Fruit fly (Drosophila melanogaster) whole organism, prepupa: Measurements from ENCODE around the gene GILT3.
A peak's percentile ranks its signal among the peaks of the same experiment; 100 is the strongest.

Source experiments
- CG10669 ChIP-seq: fragments of 200-800 bp; sonication (Bioruptor generic); optimal IDR thresholded peaks from 3 replicates; lab custom pipeline; 2018; ENCODE audit warnings: missing biosample characterization, mild to moderate bottlenecking, missing genetic modification characterization, moderate library complexity
- CG11294 ChIP-seq: fragments of 200-800 bp; sonication (Bioruptor generic); IDR thresholded peaks from 2 replicates; pipeline ENCODE4 v1.3.6; 2022; ENCODE audit warnings: missing biosample characterization, missing genetic modification characterization
- CG11762 ChIP-seq: fragments of 200-800 bp; sonication (Bioruptor generic); optimal IDR thresholded peaks from 3 replicates; lab custom pipeline; 2016; ENCODE audit warnings: missing biosample characterization, missing genetic modification characterization; ENCODE audit not compliant: insufficient read depth
- CG11902 ChIP-seq: fragments of 200-800 bp; sonication (Bioruptor generic); optimal IDR thresholded peaks from 3 replicates; lab custom pipeline; 2016; ENCODE audit warnings: missing biosample characterization, missing genetic modification characterization
- CG15336 ChIP-seq: fragments of 200-800 bp; sonication (Bioruptor generic); IDR thresholded peaks from 2 replicates; pipeline ENCODE4 v1.3.6; 2022; ENCODE audit warnings: missing biosample characterization, missing genetic modification characterization
- CG1621 ChIP-seq: fragments of 200-800 bp; sonication (Bioruptor generic); optimal IDR thresholded peaks from 3 replicates; lab custom pipeline; 2018; ENCODE audit warnings: missing biosample characterization, mild to moderate bottlenecking, missing genetic modification characterization
- CG16779 ChIP-seq: fragments of 200-800 bp; sonication (Bioruptor generic); optimal IDR thresholded peaks from 3 replicates; lab custom pipeline; 2017; ENCODE audit warnings: missing biosample characterization, mild to moderate bottlenecking, missing genetic modification characterization
- CG32006 ChIP-seq: fragments of 200-800 bp; sonication (Bioruptor generic); optimal IDR thresholded peaks from 3 replicates; lab custom pipeline; 2017; ENCODE audit warnings: missing biosample characterization, mild to moderate bottlenecking, missing genetic modification characterization
- CG4318 ChIP-seq: fragments of 200-800 bp; sonication (Bioruptor generic); optimal IDR thresholded peaks from 3 replicates; lab custom pipeline; 2017; ENCODE audit warnings: missing biosample characterization, mild to moderate bottlenecking, missing genetic modification characterization
- CG6808 ChIP-seq: fragments of 200-800 bp; sonication (Bioruptor generic); optimal IDR thresholded peaks from 3 replicates; lab custom pipeline; 2017; ENCODE audit warnings: missing biosample characterization, missing genetic modification characterization, mild to moderate bottlenecking, moderate library complexity, missing genetic modification reagents
- CG6854 ChIP-seq: fragments of 200-800 bp; sonication (Bioruptor generic); optimal IDR thresholded peaks from 2 replicates; lab custom pipeline; 2017; ENCODE audit warnings: missing biosample characterization, mild to moderate bottlenecking, missing genetic modification characterization
- CG7368 ChIP-seq: fragments of 200-800 bp; sonication (Bioruptor generic); optimal IDR thresholded peaks from 3 replicates; lab custom pipeline; 2016; ENCODE audit warnings: missing biosample characterization, missing genetic modification characterization
- CG8119 ChIP-seq: fragments of 200-800 bp; sonication (Bioruptor generic); IDR thresholded peaks from 3 replicates; pipeline ENCODE4 v1.3.6; 2022; ENCODE audit warnings: missing biosample characterization, missing genetic modification characterization
- CG9139 ChIP-seq: fragments of 200-800 bp; sonication (Bioruptor generic); optimal IDR thresholded peaks from 3 replicates; lab custom pipeline; 2017; ENCODE audit warnings: missing biosample characterization, mild to moderate bottlenecking, missing genetic modification characterization
- Eip78C ChIP-seq: fragments of 200-800 bp; sonication (Bioruptor generic); peaks from one replicate; lab custom pipeline; 2016; ENCODE audit warnings: missing biosample characterization, missing genetic modification characterization
- Ets21C ChIP-seq: fragments of 200-800 bp; sonication (Bioruptor generic); optimal IDR thresholded peaks from 3 replicates; lab custom pipeline; 2016; ENCODE audit warnings: missing biosample characterization, missing genetic modification characterization
- Gug ChIP-seq: fragments of 200-800 bp; sonication (Bioruptor generic); IDR thresholded peaks from 2 replicates; pipeline ENCODE4 v1.3.6; 2022; ENCODE audit warnings: missing biosample characterization, missing genetic modification characterization
- Hr38 ChIP-seq: sonication (Bioruptor generic); optimal IDR thresholded peaks from 2 replicates; lab custom pipeline; 2016; ENCODE audit warnings: missing biosample characterization, missing genetic modification characterization
- Hr39 ChIP-seq: fragments of 200-800 bp; sonication (Bioruptor generic); optimal IDR thresholded peaks from 2 replicates; lab custom pipeline; 2016; ENCODE audit warnings: missing biosample characterization, missing genetic modification characterization
- Hr4 ChIP-seq: fragments of 200-800 bp; sonication (Bioruptor generic); optimal IDR thresholded peaks from 3 replicates; lab custom pipeline; 2016; ENCODE audit warnings: missing biosample characterization, missing genetic modification characterization
- Lpt ChIP-seq: fragments of 200-800 bp; sonication (Bioruptor generic); optimal IDR thresholded peaks from 3 replicates; lab custom pipeline; 2016; ENCODE audit warnings: missing biosample characterization, missing genetic modification characterization
- Met ChIP-seq: fragments of 200-800 bp; sonication (Bioruptor generic); optimal IDR thresholded peaks from 3 replicates; lab custom pipeline; 2016; ENCODE audit warnings: missing biosample characterization, missing genetic modification characterization
- Smox ChIP-seq: fragments of 200-800 bp; sonication (Bioruptor generic); optimal IDR thresholded peaks from 3 replicates; lab custom pipeline; 2016; ENCODE audit warnings: missing biosample characterization, missing genetic modification characterization
- acj6 ChIP-seq: fragments of 200-800 bp; sonication (Bioruptor generic); optimal IDR thresholded peaks from 3 replicates; lab custom pipeline; 2016; ENCODE audit warnings: missing biosample characterization, missing genetic modification characterization
- cyc ChIP-seq: fragments of 200-800 bp; sonication (Bioruptor generic); optimal IDR thresholded peaks from 3 replicates; lab custom pipeline; 2016; ENCODE audit warnings: missing biosample characterization, missing genetic modification characterization
- dac ChIP-seq: fragments of 200-800 bp; sonication (Bioruptor generic); optimal IDR thresholded peaks from 2 replicates; lab custom pipeline; 2017; ENCODE audit warnings: missing biosample characterization, mild to moderate bottlenecking, missing genetic modification characterization
- fkh ChIP-seq: fragments of 200-800 bp; sonication (Bioruptor generic); optimal IDR thresholded peaks from 3 replicates; lab custom pipeline; 2017; ENCODE audit warnings: missing biosample characterization, mild to moderate bottlenecking, missing genetic modification characterization, moderate library complexity
- pdm3 ChIP-seq: fragments of 200-800 bp; sonication (Bioruptor generic); optimal IDR thresholded peaks from 3 replicates; lab custom pipeline; 2016; ENCODE audit warnings: missing biosample characterization, missing genetic modification characterization
- spab ChIP-seq: fragments of 200-800 bp; sonication (Bioruptor generic); optimal IDR thresholded peaks from 2 replicates; lab custom pipeline; 2017; ENCODE audit warnings: missing biosample characterization, mild to moderate bottlenecking, missing genetic modification characterization, missing genetic modification reagents
- ss ChIP-seq, 2 experiments: fragments of 200-800 bp; sonication (Bioruptor generic); optimal IDR thresholded peaks; 2 replicates in 1 of 2; 3 replicates in 1 of 2; lab custom pipeline; 2017 to 2018; ENCODE audit warnings: mild to moderate bottlenecking in 2 of 2, missing biosample characterization in 2 of 2, missing genetic modification characterization in 2 of 2, moderate library complexity in 1 of 2
- svp ChIP-seq: fragments of 200-800 bp; sonication (Bioruptor generic); peaks from one replicate; lab custom pipeline; 2016; ENCODE audit warnings: missing biosample characterization, missing genetic modification characterization
- topi ChIP-seq: fragments of 200-800 bp; sonication (Bioruptor generic); optimal IDR thresholded peaks from 3 replicates; lab custom pipeline; 2016; ENCODE audit warnings: missing biosample characterization, missing genetic modification characterization

The GILT3 gene

dm6 chr3R:23657357-23658318, 19.5 kb upstream of the GILT3 start (continued):
- no peak for TF ChIP-seq dac
- no peak for TF ChIP-seq Lpt (GFP tag; lab: Kevin White, UChicago)
- TF ChIP-seq CG11762, result no peak
- TF ChIP-seq CG11902, result no peak
- no peak for TF ChIP-seq CG9139 (GFP tag; lab: Kevin White, UChicago)
- TF ChIP-seq CG8119 (GFP tag; lab: Robert Waterston, UW), result no peak
- peak; percentile 57 for TF ChIP-seq Eip78C
- no peak for TF ChIP-seq Hr39
- TF ChIP-seq Hr38 (GFP tag; lab: Kevin White, UChicago), result no peak
- peak; percentile 99 for TF ChIP-seq fkh (GFP tag; lab: Kevin White, UChicago)
- TF ChIP-seq ss (GFP tag; optimal IDR thresholded peaks at IDR 0.05; lab: Kevin White, UChicago), result peak in 1 of 2 experiments; percentile 8
- TF ChIP-seq Smox (GFP tag; lab: Kevin White, UChicago), result no peak
- no peak for TF ChIP-seq cyc
- peak; percentile 20 for TF ChIP-seq CG10669 (GFP tag; lab: Kevin White, UChicago)
- TF ChIP-seq Met (GFP tag; lab: Kevin White, UChicago), result no peak
- peak; percentile 10 for TF ChIP-seq CG1621 (tag; lab: Kevin White, UChicago)
- TF ChIP-seq CG16779 (tag; lab: Kevin White, UChicago), result no peak
- no peak for TF ChIP-seq Ets21C (GFP tag; lab: Kevin White, UChicago)
- TF ChIP-seq CG7368 (GFP tag; lab: Kevin White, UChicago), result peak; percentile 33
- TF ChIP-seq Gug (GFP tag; lab: Robert Waterston, UW), result no peak
- TF ChIP-seq CG4318 (GFP tag; lab: Kevin White, UChicago), result no peak
- peak; percentile 33 for TF ChIP-seq spab (GFP tag; lab: Kevin White, UChicago)
- peak; percentile 4 for TF ChIP-seq acj6 (GFP tag; lab: Kevin White, UChicago)
- no peak for TF ChIP-seq topi (GFP tag; lab: Kevin White, UChicago)
- no peak for TF ChIP-seq pdm3 (GFP tag; lab: Kevin White, UChicago)
- TF ChIP-seq svp (GFP tag; lab: Kevin White, UChicago), result peak; percentile 94

dm6 chr3R:23658948-23659347, 18.2 kb upstream of the GILT3 start:
- TF ChIP-seq CG6808 (GFP tag; lab: Kevin White, UChicago), result no peak

- TF ChIP-seq CG6854, result no peak
- no peak for TF ChIP-seq CG11294 (GFP tag; lab: Robert Waterston, UW)
- peak; percentile 13 for TF ChIP-seq CG32006
- no peak for TF ChIP-seq CG8119 (GFP tag; lab: Robert Waterston, UW)
- 0 out of 2 replicates have a peak, but pooled peaks have one; percentile 12 for TF ChIP-seq CG15336
Measured at dm6 chr3R:23659598-23659997, 17.6 kb upstream of the GILT3 start.

dm6 chr3R:23662782-23663181, 14.4 kb upstream of the GILT3 start:
- peak; percentile 26 for TF ChIP-seq Eip78C
- no peak for TF ChIP-seq Hr4 (GFP tag; lab: Kevin White, UChicago)
- no peak for TF ChIP-seq CG9139 (GFP tag; lab: Kevin White, UChicago)

- no peak for TF ChIP-seq cyc
- peak; percentile 38 for TF ChIP-seq Eip78C
Measured at dm6 chr3R:23664437-23664836, 12.7 kb upstream of the GILT3 start.
